Fruit fly (Drosophila melanogaster): ENCODE measurements around the gene rump.

dm6 chr3R:9493627-9494626 lies 16.2 kb downstream of the rump start, which contains the start of gene CG16779:
- TF ChIP-seq CG8478 (optimal IDR thresholded peaks at IDR 0.05) (no peak), CTCF (optimal IDR thresholded peaks at IDR 0.05) (no peak)

Measured in S2 (cell line).